Worm (Caenorhabditis elegans) whole organism, L4 larva: ENCODE data around the gene fbxa-54.

Source experiments
- F10B5.3 ChIP-seq: sonication (generic microtip); optimal IDR thresholded peaks from 2 replicates; lab custom pipeline; 2016; ENCODE audit warnings: mild to moderate bottlenecking, missing genetic modification characterization, missing compliant biosample characterization
- ZK546.5 ChIP-seq, 2 experiments: sonication (generic microtip); optimal IDR thresholded peaks; 2 replicates each; lab custom pipeline; 2017; ENCODE audit warnings: missing biosample characterization in 2 of 2, missing genetic modification characterization in 2 of 2
- egl-43 ChIP-seq: fragments of 200-800 bp; sonication (Bioruptor generic); IDR thresholded peaks from 2 replicates; pipeline ENCODE4 v1.3.6; 2022; ENCODE audit warnings: missing genetic modification reagents, missing genetic modification characterization, missing compliant biosample characterization
- hmg-1.1 ChIP-seq: fragments of 200-800 bp; sonication (Bioruptor generic); IDR thresholded peaks from 2 replicates; pipeline ENCODE4 v1.3.6; 2022; ENCODE audit warnings: missing genetic modification reagents, missing genetic modification characterization, missing compliant biosample characterization
- madf-9 ChIP-seq: fragments of 200-800 bp; sonication (Bioruptor generic); conservative IDR thresholded peaks from 2 replicates; pipeline ENCODE4 v1.3.6; 2022; ENCODE audit warnings: missing genetic modification reagents, missing genetic modification characterization, missing compliant biosample characterization
- nhr-25 ChIP-seq: sonication (generic microtip); optimal IDR thresholded peaks from 2 replicates; lab custom pipeline; 2017; ENCODE audit warnings: missing genetic modification characterization, mild to moderate bottlenecking, missing compliant biosample characterization, antibody characterized with exemption, moderate library complexity, borderline replicate concordance; ENCODE audit not compliant: insufficient read depth
- nhr-77 ChIP-seq: fragments of 150-350 bp; optimal IDR thresholded peaks from 2 replicates; lab custom pipeline; 2014; ENCODE audit warnings: missing biosample characterization, missing genetic modification characterization
- sdz-12 ChIP-seq: fragments of 200-800 bp; sonication (Bioruptor generic); optimal IDR thresholded peaks from 2 replicates; lab custom pipeline; 2018; ENCODE audit warnings: mild to moderate bottlenecking, missing genetic modification characterization, missing compliant biosample characterization
- set-16 ChIP-seq: fragments of 200-800 bp; sonication (Bioruptor generic); IDR thresholded peaks from 2 replicates; pipeline ENCODE4 v1.3.6; 2022; ENCODE audit warnings: missing genetic modification reagents, missing genetic modification characterization, missing compliant biosample characterization
- tra-1 ChIP-seq: fragments of 200-800 bp; sonication (Bioruptor generic); IDR thresholded peaks from 2 replicates; pipeline ENCODE4 v1.3.6; 2022; ENCODE audit warnings: missing genetic modification reagents, missing genetic modification characterization, missing compliant biosample characterization
- vab-7 ChIP-seq: fragments of 200-800 bp; sonication (Bioruptor generic); IDR thresholded peaks from 2 replicates; pipeline ENCODE4 v1.3.6; 2022; ENCODE audit warnings: missing genetic modification reagents, missing genetic modification characterization, missing compliant biosample characterization
- zag-1 ChIP-seq: fragments of 150-350 bp; optimal IDR thresholded peaks from 2 replicates; lab custom pipeline; 2014; ENCODE audit warnings: missing biosample characterization, missing genetic modification characterization

fbxa-54 gene

DNA sequence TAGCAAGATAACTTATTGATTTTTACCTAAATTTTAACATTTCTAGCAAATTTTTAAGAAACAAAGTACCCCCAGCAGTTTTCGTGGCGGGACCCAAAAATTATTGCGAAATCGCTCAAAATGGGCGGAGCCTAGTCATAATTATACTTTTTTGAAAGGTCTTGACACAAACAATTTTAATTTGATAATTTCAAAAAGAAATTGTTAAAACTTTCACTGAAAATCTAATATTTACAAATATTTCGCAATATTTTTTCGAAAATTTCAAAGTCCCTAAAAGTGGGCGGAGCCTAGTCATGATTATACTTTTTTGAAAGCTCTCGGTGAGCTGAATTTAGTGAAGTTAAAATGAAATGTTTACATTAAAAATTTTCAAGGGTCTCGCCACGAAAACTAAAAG lies 48.3 kb downstream of the fbxa-54 start:
- TF ChIP-seq zag-1 (tag; lab: Kevin White, UChicago) (no peak), vab-7 (GFP tag; lab: Robert Waterston, UW) (no peak), hmg-1.1 (GFP tag; lab: Robert Waterston, UW) (no peak), sdz-12 (GFP tag; lab: Kevin White, UChicago) (no peak), madf-9 (no peak), nhr-25 (tag; lab: Kevin White, UChicago) (no peak), egl-43 (GFP tag; lab: Robert Waterston, UW) (no peak), tra-1 (GFP tag; lab: Robert Waterston, UW) (no peak), F10B5.3 (tag; lab: Kevin White, UChicago) (no peak), nhr-77 (tag; lab: Kevin White, UChicago) (no peak), ZK546.5 (tag; optimal IDR thresholded peaks at IDR 0.05; lab: Kevin White, UChicago) (no peak)
- TF ChIP-seq, all 104 proteins: peak for 0

DNA sequence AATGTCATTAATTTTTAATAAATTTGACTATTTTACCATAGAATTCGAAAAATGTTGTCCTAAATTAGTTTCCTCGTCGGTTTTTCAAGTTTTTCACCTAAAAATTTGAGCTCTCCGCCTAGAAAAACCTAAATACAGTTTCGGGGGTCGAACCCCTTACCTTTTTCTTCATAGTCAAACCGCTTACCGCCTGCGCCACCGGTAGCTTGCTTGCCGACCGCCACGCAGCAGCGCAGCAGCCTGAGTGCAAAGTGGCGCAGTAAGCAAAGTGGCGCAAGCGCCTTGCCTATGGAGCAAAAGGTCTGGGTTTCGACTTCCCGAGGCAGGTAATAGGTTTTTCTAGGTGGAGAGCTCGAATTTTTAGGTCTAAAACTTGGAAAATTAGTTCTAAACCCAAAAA lies 50.1 kb downstream of the fbxa-54 start:
- TF ChIP-seq set-16 (GFP tag; lab: Robert Waterston, UW), result peak; percentile 76
